Fruit fly (Drosophila melanogaster) whole organism, embryonic: Measurements from ENCODE around the gene CG7231.

Source experiments
- BEAF-32 ChIP-seq: fragments of 200-800 bp; sonication (Bioruptor generic); optimal IDR thresholded peaks from 3 replicates; lab custom pipeline; 2017; ENCODE audit warnings: missing biosample characterization, missing genetic modification characterization, mild to moderate bottlenecking, moderate library complexity, missing genetic modification reagents
- CG10147 ChIP-seq: fragments of 200-800 bp; sonication (Bioruptor generic); optimal IDR thresholded peaks from 2 replicates; lab custom pipeline; 2019; ENCODE audit warnings: missing biosample characterization, mild to moderate bottlenecking, missing genetic modification characterization, moderate library complexity
- CG1024 ChIP-seq: fragments of 200-800 bp; sonication (Bioruptor generic); IDR thresholded peaks from 2 replicates; pipeline ENCODE4 v1.3.6; 2022; ENCODE audit warnings: missing biosample characterization, missing genetic modification characterization
- CG10366 ChIP-seq: fragments of 200-800 bp; sonication (Bioruptor generic); IDR thresholded peaks from 2 replicates; pipeline ENCODE4 v1.3.6; 2022; ENCODE audit warnings: missing biosample characterization, missing genetic modification characterization
- CG10462 ChIP-seq: fragments of 200-800 bp; sonication (Bioruptor generic); optimal IDR thresholded peaks from 2 replicates; lab custom pipeline; 2016; ENCODE audit warnings: missing biosample characterization, missing genetic modification characterization
- CG10979 ChIP-seq: fragments of 200-800 bp; sonication (Bioruptor generic); optimal IDR thresholded peaks from 2 replicates; lab custom pipeline; 2018; ENCODE audit warnings: missing biosample characterization, mild to moderate bottlenecking, missing genetic modification characterization, moderate library complexity
- CG11560 ChIP-seq: fragments of 200-800 bp; sonication (Bioruptor generic); IDR thresholded peaks from 3 replicates; pipeline ENCODE4 v1.3.6; 2022; ENCODE audit warnings: missing biosample characterization, missing genetic modification characterization
- CG17912 ChIP-seq: fragments of 200-800 bp; sonication (Bioruptor generic); optimal IDR thresholded peaks from 2 replicates; lab custom pipeline; 2018; ENCODE audit warnings: missing biosample characterization, mild to moderate bottlenecking, missing genetic modification characterization
- CG30403 ChIP-seq: fragments of 200-800 bp; sonication (Bioruptor generic); optimal IDR thresholded peaks from 3 replicates; lab custom pipeline; 2016; ENCODE audit warnings: missing biosample characterization, missing genetic modification characterization
- CG3726 ChIP-seq: fragments of 200-800 bp; sonication (Bioruptor generic); IDR thresholded peaks from 3 replicates; pipeline ENCODE4, ENCODE4 v1.3.6; 2022; ENCODE audit warnings: missing biosample characterization, missing genetic modification characterization
- CG4854 ChIP-seq: fragments of 200-800 bp; sonication (Bioruptor generic); optimal IDR thresholded peaks from 2 replicates; lab custom pipeline; 2016; ENCODE audit warnings: missing biosample characterization, missing genetic modification characterization, inconsistent platforms
- CG5953 ChIP-seq: fragments of 200-800 bp; sonication (Bioruptor generic); IDR thresholded peaks from 2 replicates; pipeline ENCODE4 v1.3.6; 2022; ENCODE audit warnings: missing biosample characterization, missing genetic modification characterization
- CG6654 ChIP-seq: fragments of 200-800 bp; sonication (Bioruptor generic); optimal IDR thresholded peaks from 2 replicates; lab custom pipeline; 2017; ENCODE audit warnings: missing biosample characterization, mild to moderate bottlenecking, missing genetic modification characterization
- CG6683 ChIP-seq: fragments of 200-800 bp; sonication (Bioruptor generic); optimal IDR thresholded peaks from 2 replicates; lab custom pipeline; 2017; ENCODE audit warnings: missing biosample characterization, mild to moderate bottlenecking, missing genetic modification characterization, missing genetic modification reagents
- CG6791 ChIP-seq: fragments of 200-800 bp; sonication (Bioruptor generic); IDR thresholded peaks from 3 replicates; pipeline ENCODE4 v1.3.6; 2022; ENCODE audit warnings: missing biosample characterization, missing genetic modification characterization; ENCODE audit not compliant: partially characterized antibody
- CG7839 ChIP-seq: fragments of 200-800 bp; sonication (Bioruptor generic); optimal IDR thresholded peaks from 3 replicates; lab custom pipeline; 2018; ENCODE audit warnings: missing biosample characterization, mild to moderate bottlenecking, missing genetic modification characterization, moderate library complexity
- CG9437 ChIP-seq: fragments of 200-800 bp; sonication (Bioruptor generic); optimal IDR thresholded peaks from 2 replicates; lab custom pipeline; 2018; ENCODE audit warnings: missing biosample characterization, mild to moderate bottlenecking, missing genetic modification characterization
- CkIIα-i1 ChIP-seq: fragments of 200-800 bp; sonication (Bioruptor generic); IDR thresholded peaks from 2 replicates; pipeline ENCODE4 v1.3.6; 2022; ENCODE audit warnings: missing biosample characterization, missing genetic modification characterization
- Dad ChIP-seq: fragments of 200-800 bp; sonication (Bioruptor generic); optimal IDR thresholded peaks from 3 replicates; lab custom pipeline; 2016; ENCODE audit warnings: missing biosample characterization, missing genetic modification characterization
- GATAe ChIP-seq: fragments of 200-800 bp; sonication (Bioruptor generic); conservative IDR thresholded peaks from 2 replicates; pipeline ENCODE4 v1.3.6; 2022; ENCODE audit warnings: missing biosample characterization, missing genetic modification characterization
- HHEX ChIP-seq: fragments of 200-800 bp; sonication (Bioruptor generic); optimal IDR thresholded peaks from 3 replicates; lab custom pipeline; 2017; ENCODE audit warnings: missing biosample characterization, mild to moderate bottlenecking, missing genetic modification characterization, missing genetic modification reagents
- Hmr ChIP-seq: fragments of 200-800 bp; sonication (Bioruptor generic); optimal IDR thresholded peaks from 3 replicates; lab custom pipeline; 2017; ENCODE audit warnings: mild to moderate bottlenecking, missing biosample characterization, missing genetic modification reagents, missing genetic modification characterization
- Hr3 ChIP-seq: fragments of 200-800 bp; sonication (Bioruptor generic); optimal IDR thresholded peaks from 3 replicates; lab custom pipeline; 2016; ENCODE audit warnings: missing biosample characterization, missing genetic modification characterization
- Kr ChIP-seq: fragments of 200-800 bp; sonication (Bioruptor generic); optimal IDR thresholded peaks from 2 replicates; lab custom pipeline; 2017; ENCODE audit warnings: missing biosample characterization, mild to moderate bottlenecking, missing genetic modification characterization
- NC2β ChIP-seq: fragments of 200-800 bp; sonication (Bioruptor generic); optimal IDR thresholded peaks from 2 replicates; lab custom pipeline; 2016; ENCODE audit warnings: missing biosample characterization, missing genetic modification characterization
- Neu2 ChIP-seq: fragments of 200-800 bp; sonication (Bioruptor generic); optimal IDR thresholded peaks from 3 replicates; lab custom pipeline; 2016; ENCODE audit warnings: missing biosample characterization, missing genetic modification characterization, borderline replicate concordance
- TFAM ChIP-seq: fragments of 200-800 bp; sonication (Bioruptor generic); optimal IDR thresholded peaks from 2 replicates; lab custom pipeline; 2017; ENCODE audit warnings: missing biosample characterization, missing genetic modification characterization, inconsistent platforms
- Trl ChIP-seq, 3 experiments: fragments of >200 bp in 2 of 3; fragments of 200-800 bp in 1 of 3; sonication (Bioruptor generic) in 1 of 3; optimal IDR thresholded peaks; 2 replicates in 1 of 3; 3 replicates in 2 of 3; lab custom pipeline; 2016 to 2017; ENCODE audit warnings: missing biosample characterization in 1 of 3, missing genetic modification characterization in 1 of 3
- ara ChIP-seq: fragments of 200-800 bp; sonication (Bioruptor generic); IDR thresholded peaks from 2 replicates; pipeline ENCODE4 v1.3.6; 2022; ENCODE audit warnings: missing biosample characterization, missing genetic modification characterization
- ase ChIP-seq: fragments of 200-800 bp; sonication (Bioruptor generic); IDR thresholded peaks from 3 replicates; pipeline ENCODE4 v1.3.6; 2022; ENCODE audit warnings: missing biosample characterization, missing genetic modification characterization
- cad ChIP-seq: fragments of >200 bp; optimal IDR thresholded peaks from 2 replicates; lab custom pipeline; 2017; ENCODE audit warnings: missing biosample characterization, missing genetic modification characterization
- croc ChIP-seq: fragments of 200-800 bp; sonication (Bioruptor generic); conservative IDR thresholded peaks from 3 replicates; pipeline ENCODE4 v1.3.6; 2022; ENCODE audit warnings: missing biosample characterization, missing genetic modification characterization
- da ChIP-seq: fragments of 200-800 bp; sonication (Bioruptor generic); optimal IDR thresholded peaks from 2 replicates; lab custom pipeline; 2016; ENCODE audit warnings: missing biosample characterization, missing genetic modification characterization
- en ChIP-seq: fragments of 200-800 bp; sonication (Bioruptor generic); optimal IDR thresholded peaks from 2 replicates; lab custom pipeline; 2016; ENCODE audit warnings: missing biosample characterization, missing genetic modification characterization
- fru ChIP-seq: fragments of >200 bp; optimal IDR thresholded peaks from 2 replicates; lab custom pipeline; 2017
- ham ChIP-seq: fragments of 200-800 bp; sonication (Bioruptor generic); IDR thresholded peaks from 2 replicates; pipeline ENCODE4 v1.3.6; 2022; ENCODE audit warnings: missing biosample characterization, missing genetic modification characterization
- hkb ChIP-seq, 2 experiments: fragments of 200-800 bp in 1 of 2; fragments of >200 bp in 1 of 2; sonication (Bioruptor generic) in 1 of 2; IDR thresholded peaks in 1 of 2; optimal IDR thresholded peaks in 1 of 2; 2 replicates each; pipeline versions ENCODE4 v1.3.6 to Lab custom; 2017 to 2022; ENCODE audit warnings: missing biosample characterization in 1 of 2, missing genetic modification characterization in 1 of 2
- jigr1 ChIP-seq: fragments of 200-800 bp; sonication (Bioruptor generic); IDR thresholded peaks from 3 replicates; pipeline ENCODE4 v1.3.6; 2022; ENCODE audit warnings: missing biosample characterization, missing genetic modification characterization
- klu ChIP-seq: fragments of 200-800 bp; sonication (Bioruptor generic); IDR thresholded peaks from 2 replicates; pipeline ENCODE4 v1.3.6; 2022; ENCODE audit warnings: missing biosample characterization, missing genetic modification characterization
- lab ChIP-seq: fragments of 200-800 bp; sonication (Bioruptor generic); optimal IDR thresholded peaks from 3 replicates; lab custom pipeline; 2017; ENCODE audit warnings: missing biosample characterization, missing genetic modification characterization, mild to moderate bottlenecking, moderate library complexity, missing genetic modification reagents
- lmd ChIP-seq: fragments of 200-800 bp; sonication (Bioruptor generic); IDR thresholded peaks from 2 replicates; pipeline ENCODE4 v1.3.6; 2022; ENCODE audit warnings: missing biosample characterization, missing genetic modification characterization
- lov ChIP-seq, 2 experiments: fragments of 200-800 bp in 1 of 2; fragments of >200 bp in 1 of 2; sonication (Bioruptor generic) in 1 of 2; IDR thresholded peaks in 1 of 2; optimal IDR thresholded peaks in 1 of 2; 2 replicates in 1 of 2; 3 replicates in 1 of 2; pipeline versions ENCODE4 v1.3.6 to Lab custom; 2017 to 2022; ENCODE audit warnings: missing biosample characterization in 1 of 2, missing genetic modification characterization in 1 of 2
- oc ChIP-seq: fragments of 200-800 bp; sonication (Bioruptor generic); optimal IDR thresholded peaks from 2 replicates; lab custom pipeline; 2018; ENCODE audit warnings: missing biosample characterization, mild to moderate bottlenecking, missing genetic modification characterization, moderate library complexity
- row ChIP-seq: fragments of 200-800 bp; sonication (Bioruptor generic); IDR thresholded peaks from 3 replicates; pipeline ENCODE4 v1.3.6; 2022; ENCODE audit warnings: missing biosample characterization, missing genetic modification characterization
- salm ChIP-seq: fragments of 200-800 bp; sonication (Bioruptor generic); optimal IDR thresholded peaks from 2 replicates; lab custom pipeline; 2018; ENCODE audit warnings: missing biosample characterization, mild to moderate bottlenecking, missing genetic modification characterization
- sima ChIP-seq: fragments of 200-800 bp; sonication (Bioruptor generic); optimal IDR thresholded peaks from 2 replicates; lab custom pipeline; 2016; ENCODE audit warnings: missing biosample characterization, missing genetic modification characterization
- tna ChIP-seq: fragments of 200-800 bp; sonication (Bioruptor generic); IDR thresholded peaks from 2 replicates; pipeline ENCODE4 v1.3.6; 2022; ENCODE audit warnings: missing biosample characterization, missing genetic modification characterization; ENCODE audit not compliant: partially characterized antibody
- wdn ChIP-seq: fragments of 200-800 bp; sonication (Bioruptor generic); IDR thresholded peaks from 2 replicates; pipeline ENCODE4 v1.3.6; 2022; ENCODE audit warnings: missing biosample characterization, missing genetic modification characterization

CG7231 gene

DNA sequence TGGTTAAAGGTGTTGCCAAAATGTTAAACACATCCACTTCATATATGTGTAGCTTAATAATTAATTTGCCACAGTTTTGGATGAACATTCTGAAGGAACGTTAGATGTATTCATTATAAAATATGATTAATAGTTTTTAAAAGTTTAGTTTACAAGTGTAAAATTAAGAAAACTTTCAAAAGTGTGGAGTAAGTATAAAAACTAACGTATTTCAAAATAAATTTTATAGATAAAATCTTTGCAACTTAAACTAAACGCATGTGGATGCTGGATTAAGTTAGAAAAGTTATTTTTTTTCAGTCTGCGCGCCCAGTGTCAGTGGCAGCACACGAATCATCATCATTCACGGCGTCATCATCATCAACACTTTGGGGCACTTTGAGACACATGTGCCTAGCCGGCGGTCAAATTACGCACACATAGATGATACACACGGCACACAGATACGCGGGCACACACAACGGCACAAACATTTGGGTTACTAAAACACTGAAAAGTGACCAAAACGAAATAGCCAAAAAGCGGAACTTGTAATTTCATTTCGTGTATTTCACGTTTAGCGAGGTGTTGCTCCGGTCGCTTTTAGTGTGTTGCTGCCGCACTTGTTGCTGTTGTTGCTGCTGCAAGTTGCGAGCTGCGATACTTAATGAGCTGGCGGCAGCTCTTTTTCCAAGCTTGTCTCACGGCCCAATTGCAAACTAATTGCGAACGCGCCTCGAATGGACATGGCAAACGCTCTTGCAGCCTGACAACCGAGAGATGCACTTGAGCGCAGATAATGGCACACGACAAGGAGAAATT, 26.5 kb upstream of the CG7231 start (continued):
- TF ChIP-seq Hmr (peak; percentile 56), wdn (GFP tag; lab: Robert Waterston, UW) (0 out of 2 replicates have a peak, but pooled peaks have one; percentile 18), Hr3 (GFP tag; lab: Kevin White, UChicago) (peak; percentile 32), CG6791 (GFP tag; lab: Robert Waterston, UW) (no peak), ara (GFP tag; lab: Robert Waterston, UW) (no peak), lmd (GFP tag; lab: Robert Waterston, UW) (peak; percentile 58), fru (lab: Kevin White, UChicago) (no peak), Trl (optimal IDR thresholded peaks at IDR 0.05; lab: Kevin White, UChicago) (no peak), Trl (GFP tag; optimal IDR thresholded peaks at IDR 0.05; lab: Kevin White, UChicago) (no peak), BEAF-32 (GFP tag; lab: Kevin White, UChicago) (no peak), ham (GFP tag; lab: Robert Waterston, UW) (no peak), CkIIα-i1 (GFP tag; lab: Robert Waterston, UW) (no peak), lov (optimal IDR thresholded peaks at IDR 0.05; lab: Kevin White, UChicago) (no peak), lov (GFP tag; IDR thresholded peaks at IDR 0.05; lab: Robert Waterston, UW) (no peak), CG10462 (GFP tag; lab: Kevin White, UChicago) (no peak), CG3726 (GFP tag; lab: Robert Waterston, UW) (peak; percentile 36; the same call in 1 of the 3 replicates), CG6654 (GFP tag; lab: Kevin White, UChicago) (no peak), jigr1 (GFP tag; lab: Robert Waterston, UW) (0 out of 3 replicates have a peak, but pooled peaks have one; percentile 13), CG7839 (tag; lab: Kevin White, UChicago) (peak; percentile 70), CG5953 (GFP tag; lab: Robert Waterston, UW) (no peak; the same call in 1 of the 2 replicates), cad (GFP tag; lab: Kevin White, UChicago) (no peak), NC2β (no peak), Neu2 (GFP tag; lab: Kevin White, UChicago) (no peak), sima (GFP tag; lab: Kevin White, UChicago) (no peak), CG17912 (GFP tag; lab: Kevin White, UChicago) (no peak), da (GFP tag; lab: Kevin White, UChicago) (no peak), GATAe (GFP tag; lab: Robert Waterston, UW) (no peak), CG10147 (GFP tag; lab: Kevin White, UChicago) (peak; percentile 38), CG4854 (no peak), croc (GFP tag; lab: Robert Waterston, UW) (no peak; the same call in 2 of the 3 replicates), salm (tag; lab: Kevin White, UChicago) (peak; percentile 18), CG10979 (tag; lab: Kevin White, UChicago) (peak; percentile 56), CG11560 (tag; lab: Robert Waterston, UW) (no peak), CG10366 (GFP tag; lab: Robert Waterston, UW) (peak; percentile 61), CG1024 (GFP tag; lab: Robert Waterston, UW) (no peak), hkb (optimal IDR thresholded peaks at IDR 0.05; lab: Kevin White, UChicago) (no peak), hkb (GFP tag; IDR thresholded peaks at IDR 0.05; lab: Robert Waterston, UW) (peak; percentile 72), en (GFP tag; lab: Kevin White, UChicago) (no peak), Dad (GFP tag; lab: Kevin White, UChicago) (no peak), row (GFP tag; lab: Robert Waterston, UW) (peak; percentile 62), ase (GFP tag; lab: Robert Waterston, UW) (no peak), HHEX (GFP tag; lab: Kevin White, UChicago) (peak; percentile 30), lab (GFP tag; lab: Kevin White, UChicago) (peak; percentile 10), tna (GFP tag; lab: Robert Waterston, UW) (no peak), TFAM (no peak), klu (GFP tag; lab: Robert Waterston, UW) (0 out of 2 replicates have a peak, but pooled peaks have one; percentile 20), Kr (GFP tag; lab: Kevin White, UChicago) (no peak), CG30403 (GFP tag; lab: Kevin White, UChicago) (peak; percentile 55), oc (tag; lab: Kevin White, UChicago) (peak; percentile 5), CG9437 (GFP tag; lab: Kevin White, UChicago) (peak; percentile 66), CG6683 (no peak)
